Worm (Caenorhabditis elegans): ENCODE data around the gene ZC443.3.

Gene ZC443.3

ce11 chrV:12773222-12773621, 40.7 kb downstream of the ZC443.3 start, which contains the start of gene ZC455.1:
TSS of gene ZC455.1 (plus strand) at chrV:12773522.
- no peak for TF ChIP-seq pag-3 (tag; optimal IDR thresholded peaks at IDR 0.05; ENCODE audit: borderline replicate concordance)
- TF ChIP-seq ceh-24 (tag; optimal IDR thresholded peaks at IDR 0.05) = no peak
- TF ChIP-seq ceh-30 (tag; optimal IDR thresholded peaks at IDR 0.05) = no peak
- TF ChIP-seq ceh-19 (GFP tag; optimal IDR thresholded peaks at IDR 0.05) = no peak
- no peak for TF ChIP-seq odd-2 (tag; optimal IDR thresholded peaks at IDR 0.05)
- no peak for TF ChIP-seq unc-3 (GFP tag; conservative IDR thresholded peaks at IDR 0.05)
- TF ChIP-seq unc-3 (tag; optimal IDR thresholded peaks at IDR 0.05) = no peak
- TF ChIP-seq unc-42 (tag; optimal IDR thresholded peaks at IDR 0.05) = no peak
- TF ChIP-seq elt-2 (tag; optimal IDR thresholded peaks at IDR 0.05) = no peak
- no peak for TF ChIP-seq hlh-6 (tag; optimal IDR thresholded peaks at IDR 0.05)
- TF ChIP-seq lin-11 (tag; optimal IDR thresholded peaks at IDR 0.05) = no peak
- no peak for TF ChIP-seq ahr-1 (tag; optimal IDR thresholded peaks at IDR 0.05)
- no peak for TF ChIP-seq pros-1 (tag; optimal IDR thresholded peaks at IDR 0.05)
- no peak for TF ChIP-seq tbx-7 (tag; optimal IDR thresholded peaks at IDR 0.05)
- no peak for TF ChIP-seq syd-9 (tag; optimal IDR thresholded peaks at IDR 0.05)
- no peak for TF ChIP-seq sdc-2 (tag; optimal IDR thresholded peaks at IDR 0.05)
- TF ChIP-seq ceh-34 (tag; optimal IDR thresholded peaks at IDR 0.05) = no peak
- no peak for TF ChIP-seq fkh-6 (tag; optimal IDR thresholded peaks at IDR 0.05)
- TF ChIP-seq nhr-232 (tag; optimal IDR thresholded peaks at IDR 0.05) = no peak
- no peak for TF ChIP-seq ceh-48 (tag; optimal IDR thresholded peaks at IDR 0.05)

- TF ChIP-seq nhr-232 (tag; optimal IDR thresholded peaks at IDR 0.05) = no peak
- TF ChIP-seq pag-3 (tag; optimal IDR thresholded peaks at IDR 0.05; ENCODE audit: borderline replicate concordance) = no peak
- no peak for TF ChIP-seq pax-1 (tag; optimal IDR thresholded peaks at IDR 0.05)
- no peak for TF ChIP-seq ama-1 (optimal IDR thresholded peaks at IDR 0.05)
- TF ChIP-seq ceh-48 (tag; optimal IDR thresholded peaks at IDR 0.05) = no peak
- no peak for TF ChIP-seq dve-1 (tag; optimal IDR thresholded peaks at IDR 0.05)
- TF ChIP-seq elt-4 (tag; optimal IDR thresholded peaks at IDR 0.05) = no peak
- no peak for TF ChIP-seq gmeb-2 (tag; optimal IDR thresholded peaks at IDR 0.05)
- no peak for TF ChIP-seq lin-11 (tag; optimal IDR thresholded peaks at IDR 0.05)
- TF ChIP-seq pha-2 (tag; optimal IDR thresholded peaks at IDR 0.05) = no peak
- TF ChIP-seq K09A11.1 (tag; optimal IDR thresholded peaks at IDR 0.05; ENCODE audit: insufficient read depth) = no peak
- no peak for TF ChIP-seq ceh-2 (tag; optimal IDR thresholded peaks at IDR 0.05)
- no peak for TF ChIP-seq ceh-19 (GFP tag; optimal IDR thresholded peaks at IDR 0.05)
- TF ChIP-seq ceh-18 (tag; optimal IDR thresholded peaks at IDR 0.05) = no peak
- TF ChIP-seq zip-5 (tag; optimal IDR thresholded peaks at IDR 0.05) = no peak
- no peak for TF ChIP-seq nhr-11 (tag; optimal IDR thresholded peaks at IDR 0.05)
- TF ChIP-seq fax-1 (tag; optimal IDR thresholded peaks at IDR 0.05) = no peak
- TF ChIP-seq fkh-6 (tag; optimal IDR thresholded peaks at IDR 0.05) = no peak
- TF ChIP-seq lim-6 (tag; optimal IDR thresholded peaks at IDR 0.05) = no peak
- no peak for TF ChIP-seq unc-86 (tag; optimal IDR thresholded peaks at IDR 0.05)
Observed at ce11 chrV:12768946-12769345, 45.0 kb downstream of the ZC443.3 start, which contains the start of gene srt-43. TSS of gene srt-43 (plus strand) at chrV:12769246.

ce11 chrV:12763291-12763995, 50.5 kb downstream of the ZC443.3 start, which contains the start of the genes abcf-1 and scc-3:
TSS of gene abcf-1 (minus strand) at chrV:12763375.
TSS of gene scc-3 (plus strand) at chrV:12763945.
- TF ChIP-seq C38D4.7 (GFP tag; optimal IDR thresholded peaks at IDR 0.05) (no peak), ama-1 (optimal IDR thresholded peaks at IDR 0.05) (no peak), nfya-1 (tag; optimal IDR thresholded peaks at IDR 0.05) (peak; percentile 11), gmeb-2 (tag; optimal IDR thresholded peaks at IDR 0.05) (no peak), ceh-2 (tag; optimal IDR thresholded peaks at IDR 0.05) (no peak)

All from whole organism, late embryonic.